Fruit fly (Drosophila melanogaster) whole organism, embryonic: Measurements from ENCODE around the gene CG18766.

Source experiments
- Bdp1 ChIP-seq: fragments of 200-800 bp; sonication (Bioruptor generic); optimal IDR thresholded peaks from 3 replicates; lab custom pipeline; 2016; ENCODE audit warnings: missing biosample characterization, missing genetic modification characterization
- Bgb ChIP-seq: fragments of 200-800 bp; sonication (Bioruptor generic); IDR thresholded peaks from 2 replicates; pipeline ENCODE4 v1.3.6; 2022; ENCODE audit warnings: missing biosample characterization, missing genetic modification characterization; ENCODE audit not compliant: partially characterized antibody
- CG10147 ChIP-seq: fragments of 200-800 bp; sonication (Bioruptor generic); optimal IDR thresholded peaks from 2 replicates; lab custom pipeline; 2019; ENCODE audit warnings: missing biosample characterization, mild to moderate bottlenecking, missing genetic modification characterization, moderate library complexity
- CG10462 ChIP-seq: fragments of 200-800 bp; sonication (Bioruptor generic); optimal IDR thresholded peaks from 2 replicates; lab custom pipeline; 2016; ENCODE audit warnings: missing biosample characterization, missing genetic modification characterization
- CG11696 ChIP-seq: fragments of 200-800 bp; sonication (Bioruptor generic); IDR thresholded peaks from 2 replicates; pipeline ENCODE4 v1.3.6; 2022; ENCODE audit warnings: missing biosample characterization, missing genetic modification characterization
- CG12942 ChIP-seq: fragments of 200-800 bp; sonication (Bioruptor generic); optimal IDR thresholded peaks from 3 replicates; lab custom pipeline; 2016; ENCODE audit warnings: missing biosample characterization, missing genetic modification characterization
- CG13775 ChIP-seq: fragments of 200-800 bp; sonication (Bioruptor generic); optimal IDR thresholded peaks from 3 replicates; lab custom pipeline; 2017; ENCODE audit warnings: missing biosample characterization, mild to moderate bottlenecking, missing genetic modification characterization
- CG14014 ChIP-seq: fragments of 200-800 bp; sonication (Bioruptor generic); IDR thresholded peaks from 2 replicates; pipeline ENCODE4 v1.3.6; 2022; ENCODE audit warnings: missing biosample characterization, missing genetic modification characterization
- CG16815 ChIP-seq: fragments of 200-800 bp; sonication (Bioruptor generic); optimal IDR thresholded peaks from 3 replicates; lab custom pipeline; 2017; ENCODE audit warnings: missing biosample characterization, mild to moderate bottlenecking, missing genetic modification characterization
- CG31441 ChIP-seq: fragments of 200-800 bp; sonication (Bioruptor generic); IDR thresholded peaks from 2 replicates; pipeline ENCODE4 v1.3.6; 2022; ENCODE audit warnings: missing biosample characterization, missing genetic modification characterization
- CG3407 ChIP-seq: fragments of 200-800 bp; sonication (Bioruptor generic); optimal IDR thresholded peaks from 2 replicates; lab custom pipeline; 2018; ENCODE audit warnings: missing biosample characterization, mild to moderate bottlenecking, missing genetic modification characterization
- CG3726 ChIP-seq: fragments of 200-800 bp; sonication (Bioruptor generic); IDR thresholded peaks from 3 replicates; pipeline ENCODE4, ENCODE4 v1.3.6; 2022; ENCODE audit warnings: missing biosample characterization, missing genetic modification characterization
- CG4730 ChIP-seq: fragments of 200-800 bp; sonication (Bioruptor generic); IDR thresholded peaks from 2 replicates; pipeline ENCODE4 v1.3.6; 2022; ENCODE audit warnings: missing biosample characterization, missing genetic modification characterization
- CG6654 ChIP-seq: fragments of 200-800 bp; sonication (Bioruptor generic); optimal IDR thresholded peaks from 2 replicates; lab custom pipeline; 2017; ENCODE audit warnings: missing biosample characterization, mild to moderate bottlenecking, missing genetic modification characterization
- CG6689 ChIP-seq: fragments of 200-800 bp; sonication (Bioruptor generic); IDR thresholded peaks from 2 replicates; pipeline ENCODE4 v1.3.6; 2022; ENCODE audit warnings: missing biosample characterization, missing genetic modification characterization
- CG7357 ChIP-seq: fragments of 200-800 bp; sonication (Bioruptor generic); IDR thresholded peaks from 3 replicates; pipeline ENCODE4 v1.3.6; 2022; ENCODE audit warnings: missing biosample characterization, missing genetic modification characterization
- CG7963 ChIP-seq: fragments of 200-800 bp; sonication (Bioruptor generic); IDR thresholded peaks from 3 replicates; pipeline ENCODE4 v1.3.6; 2022; ENCODE audit warnings: missing biosample characterization, missing genetic modification characterization; ENCODE audit not compliant: partially characterized antibody
- CG9437 ChIP-seq: fragments of 200-800 bp; sonication (Bioruptor generic); optimal IDR thresholded peaks from 2 replicates; lab custom pipeline; 2018; ENCODE audit warnings: missing biosample characterization, mild to moderate bottlenecking, missing genetic modification characterization
- CG9609 ChIP-seq: fragments of 200-800 bp; sonication (Bioruptor generic); optimal IDR thresholded peaks from 3 replicates; lab custom pipeline; 2016; ENCODE audit warnings: missing biosample characterization, missing genetic modification characterization
- Camta ChIP-seq: fragments of 200-800 bp; sonication (Bioruptor generic); optimal IDR thresholded peaks from 2 replicates; lab custom pipeline; 2016; ENCODE audit warnings: missing biosample characterization, missing genetic modification characterization
- Fer2 ChIP-seq: fragments of 200-800 bp; sonication (Bioruptor generic); optimal IDR thresholded peaks from 2 replicates; lab custom pipeline; 2018; ENCODE audit warnings: missing biosample characterization, mild to moderate bottlenecking, missing genetic modification characterization, moderate library complexity
- Gsc ChIP-seq: fragments of 200-800 bp; sonication (Bioruptor generic); IDR thresholded peaks from 2 replicates; pipeline ENCODE4 v1.3.6; 2022; ENCODE audit warnings: missing biosample characterization, missing genetic modification characterization
- Hsf ChIP-seq: fragments of 200-800 bp; sonication (Bioruptor generic); optimal IDR thresholded peaks from 3 replicates; lab custom pipeline; 2016; ENCODE audit warnings: missing biosample characterization, missing genetic modification characterization
- Mad ChIP-seq: fragments of 200-800 bp; sonication (Bioruptor generic); optimal IDR thresholded peaks from 2 replicates; lab custom pipeline; 2016; ENCODE audit warnings: missing biosample characterization, missing genetic modification characterization
- Med ChIP-seq: fragments of 200-800 bp; sonication (Bioruptor generic); peaks from one replicate; lab custom pipeline; 2016; ENCODE audit warnings: missing biosample characterization, missing genetic modification characterization, mild to moderate bottlenecking, inconsistent platforms, moderate library complexity
- Meics ChIP-seq: fragments of 200-800 bp; sonication (Bioruptor generic); optimal IDR thresholded peaks from 2 replicates; lab custom pipeline; 2017; ENCODE audit warnings: missing biosample characterization, mild to moderate bottlenecking, missing genetic modification characterization
- Optix ChIP-seq: fragments of 200-800 bp; sonication (Bioruptor generic); IDR thresholded peaks from 3 replicates; pipeline ENCODE4 v1.3.6; 2022; ENCODE audit warnings: missing biosample characterization, missing genetic modification characterization
- Pdp1 ChIP-seq, 2 experiments: fragments of 200-800 bp; sonication (Bioruptor generic); optimal IDR thresholded peaks; 3 replicates each; lab custom pipeline; 2016; ENCODE audit warnings: missing biosample characterization in 2 of 2, missing genetic modification characterization in 2 of 2, mild to moderate bottlenecking in 1 of 2, moderate library complexity in 1 of 2
- Sox100B ChIP-seq: fragments of 200-800 bp; sonication (Bioruptor generic); optimal IDR thresholded peaks from 3 replicates; lab custom pipeline; 2018; ENCODE audit warnings: missing biosample characterization, mild to moderate bottlenecking, missing genetic modification characterization
- Tbp ChIP-seq: fragments of >200 bp; optimal IDR thresholded peaks from 2 replicates; lab custom pipeline; 2018; ENCODE audit warnings: missing biosample characterization, missing genetic modification characterization
- cg ChIP-seq: fragments of 200-800 bp; sonication (Bioruptor generic); optimal IDR thresholded peaks from 3 replicates; lab custom pipeline; 2019; ENCODE audit warnings: missing biosample characterization, mild to moderate bottlenecking, missing genetic modification characterization, moderate library complexity
- chif ChIP-seq, 2 experiments: fragments of 200-800 bp; sonication (Bioruptor generic); optimal IDR thresholded peaks; 3 replicates each; lab custom pipeline; 2016; ENCODE audit warnings: missing biosample characterization in 2 of 2, missing genetic modification characterization in 2 of 2
- dan ChIP-seq: fragments of 200-800 bp; sonication (Bioruptor generic); IDR thresholded peaks from 2 replicates; pipeline ENCODE4 v1.3.6; 2022; ENCODE audit warnings: missing biosample characterization, missing genetic modification characterization
- dati ChIP-seq: fragments of 200-800 bp; sonication (Bioruptor generic); IDR thresholded peaks from 2 replicates; pipeline ENCODE4 v1.3.6; 2022; ENCODE audit warnings: missing biosample characterization, missing genetic modification characterization
- dm ChIP-seq: fragments of 200-800 bp; sonication (Bioruptor generic); optimal IDR thresholded peaks from 3 replicates; lab custom pipeline; 2016; ENCODE audit warnings: missing biosample characterization, missing genetic modification characterization
- eyg ChIP-seq: fragments of 200-800 bp; sonication (Bioruptor generic); optimal IDR thresholded peaks from 3 replicates; lab custom pipeline; 2016; ENCODE audit warnings: missing biosample characterization, missing genetic modification characterization
- ftz-f1 ChIP-seq: fragments of 200-800 bp; sonication (Bioruptor generic); optimal IDR thresholded peaks from 2 replicates; lab custom pipeline; 2016; ENCODE audit warnings: missing biosample characterization, missing genetic modification characterization
- fu2 ChIP-seq: fragments of 200-800 bp; sonication (Bioruptor generic); optimal IDR thresholded peaks from 2 replicates; lab custom pipeline; 2016; ENCODE audit warnings: missing biosample characterization, missing genetic modification characterization
- inv ChIP-seq: fragments of 200-800 bp; sonication (Bioruptor generic); IDR thresholded peaks from 2 replicates; pipeline ENCODE4 v1.3.6; 2022; ENCODE audit warnings: missing biosample characterization, missing genetic modification characterization; ENCODE audit not compliant: partially characterized antibody
- jigr1 ChIP-seq: fragments of 200-800 bp; sonication (Bioruptor generic); IDR thresholded peaks from 3 replicates; pipeline ENCODE4 v1.3.6; 2022; ENCODE audit warnings: missing biosample characterization, missing genetic modification characterization
- nerfin-2 ChIP-seq: fragments of 200-800 bp; sonication (Bioruptor generic); IDR thresholded peaks from 2 replicates; pipeline ENCODE4 v1.3.6; 2022; ENCODE audit warnings: missing biosample characterization, missing genetic modification characterization; ENCODE audit not compliant: partially characterized antibody
- otp ChIP-seq: fragments of 200-800 bp; sonication (Bioruptor generic); IDR thresholded peaks from 3 replicates; pipeline ENCODE4, ENCODE4 v1.3.6; 2022; ENCODE audit warnings: missing biosample characterization, missing genetic modification characterization
- pho ChIP-seq: fragments of 200-800 bp; sonication (Bioruptor generic); optimal IDR thresholded peaks from 2 replicates; lab custom pipeline; 2016; ENCODE audit warnings: missing biosample characterization, missing genetic modification characterization
- pros ChIP-seq: fragments of 200-800 bp; sonication (Bioruptor generic); optimal IDR thresholded peaks from 3 replicates; lab custom pipeline; 2019; ENCODE audit warnings: missing biosample characterization, mild to moderate bottlenecking, missing genetic modification characterization, moderate library complexity
- psq ChIP-seq: fragments of 200-800 bp; sonication (Bioruptor generic); optimal IDR thresholded peaks from 2 replicates; lab custom pipeline; 2017; ENCODE audit warnings: missing biosample characterization, missing genetic modification characterization
- rib ChIP-seq: fragments of 200-800 bp; sonication (Bioruptor generic); IDR thresholded peaks from 2 replicates; pipeline ENCODE4 v1.3.6; 2022; ENCODE audit warnings: missing biosample characterization, missing genetic modification characterization
- sim ChIP-seq: fragments of 200-800 bp; sonication (Bioruptor generic); IDR thresholded peaks from 2 replicates; pipeline ENCODE4 v1.3.6; 2022; ENCODE audit warnings: missing biosample characterization, missing genetic modification characterization
- sna ChIP-seq: fragments of 200-800 bp; sonication (Bioruptor generic); IDR thresholded peaks from 2 replicates; pipeline ENCODE4 v1.3.6; 2022; ENCODE audit warnings: missing biosample characterization, missing genetic modification characterization; ENCODE audit not compliant: partially characterized antibody
- tin ChIP-seq: fragments of 200-800 bp; sonication (Bioruptor generic); optimal IDR thresholded peaks from 3 replicates; lab custom pipeline; 2016; ENCODE audit warnings: missing biosample characterization, missing genetic modification characterization
- unc-4 ChIP-seq: fragments of 200-800 bp; sonication (Bioruptor generic); IDR thresholded peaks from 2 replicates; pipeline ENCODE4 v1.3.6; 2022; ENCODE audit warnings: missing biosample characterization, missing genetic modification characterization; ENCODE audit not compliant: partially characterized antibody
- vvl ChIP-seq: fragments of 200-800 bp; sonication (Bioruptor generic); IDR thresholded peaks from 2 replicates; pipeline ENCODE4 v1.3.6; 2022; ENCODE audit warnings: missing biosample characterization, missing genetic modification characterization
- yki ChIP-seq: fragments of >200 bp; optimal IDR thresholded peaks from 3 replicates; lab custom pipeline; 2018

CG18766 gene

DNA sequence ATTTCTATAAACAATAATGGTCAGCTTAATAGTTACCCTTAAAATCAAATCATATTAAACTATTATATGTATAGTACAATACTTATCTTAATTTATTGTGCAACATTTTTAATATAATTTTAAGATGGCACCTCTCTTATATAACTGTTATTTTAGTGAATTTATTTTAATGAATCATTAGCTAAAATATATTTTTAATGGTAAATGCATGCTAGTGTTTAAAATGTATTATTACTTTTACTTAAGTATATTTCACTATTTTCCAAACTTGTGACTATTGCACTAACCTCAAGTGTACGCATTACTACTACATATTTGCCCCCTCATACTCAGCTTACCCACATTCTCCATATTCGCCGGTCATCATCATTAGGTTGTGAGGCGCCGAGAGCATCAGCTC is 1.2 kb upstream of the CG18766 start (continued):
- TF ChIP-seq CG6654 (GFP tag; lab: Kevin White, UChicago): peak; percentile 38
- peak; percentile 52 for TF ChIP-seq CG13775 (GFP tag; lab: Kevin White, UChicago)
- TF ChIP-seq ftz-f1: no peak
- peak; percentile 61 for TF ChIP-seq tin
- TF ChIP-seq Meics (GFP tag; lab: Kevin White, UChicago): peak; percentile 75
- peak in 1 of 2 experiments; percentile 14 for TF ChIP-seq chif (GFP tag; optimal IDR thresholded peaks at IDR 0.05; lab: Kevin White, UChicago)
- no peak for TF ChIP-seq fu2 (GFP tag; lab: Kevin White, UChicago)
- TF ChIP-seq Camta (GFP tag; lab: Kevin White, UChicago): no peak
- no peak for TF ChIP-seq Med (GFP tag; lab: Kevin White, UChicago)
- TF ChIP-seq otp (GFP tag; lab: Robert Waterston, UW): no peak
- TF ChIP-seq Optix (GFP tag; lab: Robert Waterston, UW): no peak
- TF ChIP-seq nerfin-2 (GFP tag; lab: Robert Waterston, UW): no peak
- no peak for TF ChIP-seq jigr1 (GFP tag; lab: Robert Waterston, UW)
- TF ChIP-seq inv (GFP tag; lab: Robert Waterston, UW): no peak
- no peak for TF ChIP-seq rib (GFP tag; lab: Robert Waterston, UW)
- peak in 1 of 2 experiments; percentile 32 for TF ChIP-seq Pdp1 (GFP tag; optimal IDR thresholded peaks at IDR 0.05; lab: Kevin White, UChicago)
- TF ChIP-seq CG6689 (GFP tag; lab: Robert Waterston, UW): peak; percentile 79
- TF ChIP-seq Mad (GFP tag; lab: Kevin White, UChicago): no peak
- no peak for TF ChIP-seq eyg (GFP tag; lab: Kevin White, UChicago)
- TF ChIP-seq Bdp1: no peak
- no peak for TF ChIP-seq cg (GFP tag; lab: Kevin White, UChicago)
- peak; percentile 96 for TF ChIP-seq CG31441
- TF ChIP-seq CG7963 (GFP tag; lab: Robert Waterston, UW): no peak
- peak; percentile 91 for TF ChIP-seq CG11696 (GFP tag; lab: Robert Waterston, UW)
- peak; percentile 49; the same call in 2 of the 3 replicates for TF ChIP-seq CG7357
- TF ChIP-seq CG3407 (GFP tag; lab: Kevin White, UChicago): peak; percentile 44
- peak; percentile 21 for TF ChIP-seq Fer2
- peak; percentile 52 for TF ChIP-seq psq
- 0 out of 2 replicates have a peak, but pooled peaks have one; percentile 11 for TF ChIP-seq sim (GFP tag; lab: Robert Waterston, UW)
- peak; percentile 83 for TF ChIP-seq CG10147 (GFP tag; lab: Kevin White, UChicago)
- peak; percentile 90 for TF ChIP-seq Sox100B (GFP tag; lab: Kevin White, UChicago)
- TF ChIP-seq yki (lab: Kevin White, UChicago): no peak
- TF ChIP-seq dati (GFP tag; lab: Robert Waterston, UW): no peak
- TF ChIP-seq unc-4 (GFP tag; lab: Robert Waterston, UW): no peak
- TF ChIP-seq Tbp: no peak
- TF ChIP-seq CG12942: peak; percentile 46
- TF ChIP-seq vvl: peak; percentile 86
- peak; percentile 82 for TF ChIP-seq CG9437 (GFP tag; lab: Kevin White, UChicago)
- TF ChIP-seq CG14014 (GFP tag; lab: Robert Waterston, UW): no peak
- TF ChIP-seq Gsc (GFP tag; lab: Robert Waterston, UW): no peak
- no peak for TF ChIP-seq pho (GFP tag; lab: Kevin White, UChicago)
- no peak for TF ChIP-seq Bgb
- TF ChIP-seq sna (GFP tag; lab: Robert Waterston, UW): no peak
- TF ChIP-seq CG10462 (GFP tag; lab: Kevin White, UChicago): no peak
- TF ChIP-seq dan (GFP tag; lab: Robert Waterston, UW): no peak
- TF ChIP-seq Hsf (GFP tag; lab: Kevin White, UChicago): peak; percentile 43
- no peak for TF ChIP-seq CG3726 (GFP tag; lab: Robert Waterston, UW)
- no peak for TF ChIP-seq CG9609 (GFP tag; lab: Kevin White, UChicago)
- no peak for TF ChIP-seq dm (GFP tag; lab: Kevin White, UChicago)
- TF ChIP-seq CG16815 (GFP tag; lab: Kevin White, UChicago): peak; percentile 62
- TF ChIP-seq pros: peak; percentile 35
- TF ChIP-seq CG4730 (GFP tag; lab: Robert Waterston, UW): peak; percentile 31; the same call in 1 of the 2 replicates
